Worm (Caenorhabditis elegans) whole organism, L3 larva: ENCODE measurements around the gene nhr-27.

ENCODE experiments used
- daf-12 ChIP-seq: fragments of 150-350 bp; optimal IDR thresholded peaks from 2 replicates; lab custom pipeline; 2014; ENCODE audit warnings: missing biosample characterization, missing genetic modification reagents, missing genetic modification characterization
- elt-3 ChIP-seq, 3 experiments: fragments of 150-350 bp in 1 of 3; sonication (generic microtip) in 2 of 3; optimal IDR thresholded peaks; 2 replicates in 2 of 3; 4 replicates in 1 of 3; lab custom pipeline; 2014 to 2017; ENCODE audit warnings: missing biosample characterization in 3 of 3, missing genetic modification characterization in 3 of 3
- mml-1 ChIP-seq: fragments of 150-350 bp; sonication (generic microtip); optimal IDR thresholded peaks from 3 replicates; lab custom pipeline; 2014; ENCODE audit warnings: missing biosample characterization, missing genetic modification characterization
- nhr-25 ChIP-seq: sonication (generic microtip); optimal IDR thresholded peaks from 2 replicates; lab custom pipeline; 2017; ENCODE audit warnings: missing biosample characterization, missing genetic modification characterization
- nhr-28 ChIP-seq: fragments of 150-350 bp; optimal IDR thresholded peaks from 2 replicates; lab custom pipeline; 2014; ENCODE audit warnings: missing biosample characterization, missing genetic modification characterization
- pha-4 ChIP-seq: fragments of 150-350 bp; optimal IDR thresholded peaks from 2 replicates; lab custom pipeline; 2014; ENCODE audit warnings: missing biosample characterization, missing genetic modification reagents, missing genetic modification characterization

- no peak for TF ChIP-seq daf-12
- TF ChIP-seq nhr-28 = no peak
- TF ChIP-seq nhr-25 (tag; lab: Kevin White, UChicago) = no peak
- TF ChIP-seq elt-3 (tag; optimal IDR thresholded peaks at IDR 0.05; lab: Kevin White, UChicago) = no peak
- no peak for TF ChIP-seq mml-1 (tag; lab: Kevin White, UChicago)
- no peak for TF ChIP-seq pha-4 (tag; lab: Kevin White, UChicago)
Measured at ce11 chrX:12790036-12790435, 18.1 kb downstream of the nhr-27 start, which contains the start of gene str-123.
